Worm (Caenorhabditis elegans): ENCODE measurements around the gene ehs-1.

The ehs-1 gene

ce11 chrII:5820282-5820762 lies at the start of gene ehs-1:
TSS of gene ehs-1 (plus strand) at chrII:5820712.
- no peak for TF ChIP-seq nhr-12 (tag; optimal IDR thresholded peaks at IDR 0.05)
- TF ChIP-seq mep-1 (tag; optimal IDR thresholded peaks at IDR 0.05) = no peak
- TF ChIP-seq lin-32 (GFP tag; optimal IDR thresholded peaks at IDR 0.05) = no peak
- no peak for TF ChIP-seq M03D4.4 (tag; optimal IDR thresholded peaks at IDR 0.05)
- peak; percentile 5 for TF ChIP-seq unc-62 (GFP tag; optimal IDR thresholded peaks at IDR 0.05)
- peak; percentile 8 for TF ChIP-seq ces-1 (GFP tag; optimal IDR thresholded peaks at IDR 0.05)
- TF ChIP-seq ceh-39 (tag; optimal IDR thresholded peaks at IDR 0.05) = no peak
- no peak for TF ChIP-seq zip-8 (tag; optimal IDR thresholded peaks at IDR 0.05)
- no peak for TF ChIP-seq ceh-43 (GFP tag; optimal IDR thresholded peaks at IDR 0.05)

- TF ChIP-seq unc-62 (GFP tag; optimal IDR thresholded peaks at IDR 0.05) = no peak
- peak; percentile 57 for TF ChIP-seq lin-32 (GFP tag; optimal IDR thresholded peaks at IDR 0.05)
- peak; percentile 47 for TF ChIP-seq sem-2 (GFP tag; optimal IDR thresholded peaks at IDR 0.05)
- TF ChIP-seq ces-1 (GFP tag; optimal IDR thresholded peaks at IDR 0.05) = peak; percentile 36
- TF ChIP-seq blmp-1 (tag; optimal IDR thresholded peaks at IDR 0.05) = no peak
- no peak for TF ChIP-seq lsy-2 (tag; optimal IDR thresholded peaks at IDR 0.05)
- TF ChIP-seq nhr-237 (tag; optimal IDR thresholded peaks at IDR 0.05) = no peak
- peak; percentile 9 for TF ChIP-seq ceh-43 (GFP tag; optimal IDR thresholded peaks at IDR 0.05)
- TF ChIP-seq unc-120 (tag; optimal IDR thresholded peaks at IDR 0.05; ENCODE audit: poor library complexity, severe bottlenecking) = peak; percentile 56
- TF ChIP-seq ztf-11 (tag; optimal IDR thresholded peaks at IDR 0.05) = no peak
- no peak for TF ChIP-seq flh-1 (GFP tag; optimal IDR thresholded peaks at IDR 0.05)
- TF ChIP-seq nhr-12 (tag; optimal IDR thresholded peaks at IDR 0.05) = no peak
- no peak for TF ChIP-seq unc-39 (tag; optimal IDR thresholded peaks at IDR 0.05)
- no peak for TF ChIP-seq elt-3 (tag; optimal IDR thresholded peaks at IDR 0.05)
- TF ChIP-seq M03D4.4 (tag; optimal IDR thresholded peaks at IDR 0.05) = peak; percentile 78
- TF ChIP-seq zip-8 (tag; optimal IDR thresholded peaks at IDR 0.05) = peak; percentile 10
- no peak for TF ChIP-seq elt-1 (tag; optimal IDR thresholded peaks at IDR 0.05; ENCODE audit: borderline replicate concordance, insufficient read depth)
- no peak for TF ChIP-seq lin-13 (tag; optimal IDR thresholded peaks at IDR 0.05)
- TF ChIP-seq snpc-4 (tag; optimal IDR thresholded peaks at IDR 0.05) = no peak
- no peak for TF ChIP-seq ceh-39 (tag; optimal IDR thresholded peaks at IDR 0.05)
- peak; percentile 87 for TF ChIP-seq mls-2 (tag; optimal IDR thresholded peaks at IDR 0.05)
- TF ChIP-seq hlh-1 (tag; optimal IDR thresholded peaks at IDR 0.05) = peak; percentile 7
- no peak for TF ChIP-seq mab-5 (tag; optimal IDR thresholded peaks at IDR 0.05)
- no peak for TF ChIP-seq nhr-28 (tag; optimal IDR thresholded peaks at IDR 0.05)
- peak; percentile 70 for TF ChIP-seq nhr-2 (tag; optimal IDR thresholded peaks at IDR 0.05)
- no peak for TF ChIP-seq nhr-76 (tag; optimal IDR thresholded peaks at IDR 0.05)
- peak; percentile 82 for TF ChIP-seq drap-1 (GFP tag; optimal IDR thresholded peaks at IDR 0.05)
- TF ChIP-seq ceh-83 (GFP tag; optimal IDR thresholded peaks at IDR 0.05) = peak; percentile 62
- peak; percentile 43 for TF ChIP-seq cnd-1 (tag; optimal IDR thresholded peaks at IDR 0.05)
- no peak for TF ChIP-seq mep-1 (tag; optimal IDR thresholded peaks at IDR 0.05)
- TF ChIP-seq sptf-1 (tag; optimal IDR thresholded peaks at IDR 0.05) = peak; percentile 85
- TF ChIP-seq pha-4 (tag; optimal IDR thresholded peaks at IDR 0.05) = no peak
- TF ChIP-seq tbx-8 (GFP tag; optimal IDR thresholded peaks at IDR 0.05) = no peak
- peak; percentile 34 for TF ChIP-seq bed-3 (GFP tag; optimal IDR thresholded peaks at IDR 0.05)
- TF ChIP-seq ham-2 (GFP tag; optimal IDR thresholded peaks at IDR 0.05) = peak; percentile 82
Observed at ce11 chrII:5772547-5773142, 47.9 kb upstream of the ehs-1 start.

- no peak for TF ChIP-seq ceh-39 (tag; optimal IDR thresholded peaks at IDR 0.05)
- no peak for TF ChIP-seq sptf-1 (tag; optimal IDR thresholded peaks at IDR 0.05)
Observed at ce11 chrII:5774120-5774519, 46.4 kb upstream of the ehs-1 start, which contains the start of the genes dmd-5 and F10C1.1. TSS of gene dmd-5 (minus strand) at chrII:5774220. TSS of gene F10C1.1 (plus strand) at chrII:5774229.

ce11 chrII:5774879-5775278 lies 45.6 kb upstream of the ehs-1 start:
- no peak for TF ChIP-seq tbx-8 (GFP tag; optimal IDR thresholded peaks at IDR 0.05)
- TF ChIP-seq flh-1 (GFP tag; optimal IDR thresholded peaks at IDR 0.05) = no peak
- no peak for TF ChIP-seq nhr-12 (tag; optimal IDR thresholded peaks at IDR 0.05)
- no peak for TF ChIP-seq unc-120 (tag; optimal IDR thresholded peaks at IDR 0.05; ENCODE audit: poor library complexity, severe bottlenecking)
- TF ChIP-seq sptf-1 (tag; optimal IDR thresholded peaks at IDR 0.05) = no peak
- TF ChIP-seq mls-2 (tag; optimal IDR thresholded peaks at IDR 0.05) = no peak
- TF ChIP-seq zip-8 (tag; optimal IDR thresholded peaks at IDR 0.05) = no peak
- no peak for TF ChIP-seq bed-3 (GFP tag; optimal IDR thresholded peaks at IDR 0.05)
- TF ChIP-seq nhr-28 (tag; optimal IDR thresholded peaks at IDR 0.05) = no peak
- no peak for TF ChIP-seq nhr-2 (tag; optimal IDR thresholded peaks at IDR 0.05)
- TF ChIP-seq ceh-39 (tag; optimal IDR thresholded peaks at IDR 0.05) = no peak

Measured in whole organism, mixed stage, embryonic.